Worm (Caenorhabditis elegans): ENCODE results near the gene F59B2.9.
A peak's percentile ranks its signal among the peaks of the same experiment; 100 is the strongest.

The F59B2.9 gene

ce11 chrIII:9053263-9053662 lies 41.1 kb upstream of the F59B2.9 start:
- TF ChIP-seq nhr-12 (tag; optimal IDR thresholded peaks at IDR 0.05) (no peak), cnd-1 (tag; optimal IDR thresholded peaks at IDR 0.05) (peak; percentile 26)

ce11 chrIII:9052371-9052978 lies 40.3 kb upstream of the F59B2.9 start:
- TF ChIP-seq ham-2 (GFP tag; optimal IDR thresholded peaks at IDR 0.05) (peak; percentile 47), elt-3 (tag; optimal IDR thresholded peaks at IDR 0.05) (no peak), mls-2 (tag; optimal IDR thresholded peaks at IDR 0.05) (peak; percentile 28), unc-120 (tag; optimal IDR thresholded peaks at IDR 0.05; ENCODE audit: poor library complexity, severe bottlenecking) (no peak), unc-39 (tag; optimal IDR thresholded peaks at IDR 0.05) (no peak), ces-1 (GFP tag; optimal IDR thresholded peaks at IDR 0.05) (peak; percentile 59)

DNA sequence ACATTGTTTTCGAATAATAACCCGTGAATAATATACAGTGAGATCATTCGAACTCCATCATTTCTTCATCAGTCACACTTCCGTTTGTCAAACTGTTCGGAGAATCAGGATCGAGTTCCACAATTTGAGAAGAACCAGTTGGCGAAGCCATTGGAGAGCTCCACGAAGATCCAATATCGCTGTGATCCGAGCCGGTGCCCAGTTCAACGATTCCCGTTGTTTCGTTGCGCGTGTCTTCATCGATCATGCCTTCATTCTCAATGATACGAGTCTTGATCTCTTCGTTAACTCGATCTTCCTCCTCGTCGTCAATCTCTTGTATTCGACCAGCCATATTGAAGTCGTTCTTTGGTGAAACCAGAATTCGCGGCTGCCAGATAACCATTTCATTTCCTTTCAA lies 39.5 kb upstream of the F59B2.9 start:
- TF ChIP-seq nhr-76 (tag; optimal IDR thresholded peaks at IDR 0.05) (no peak), ces-1 (GFP tag; optimal IDR thresholded peaks at IDR 0.05) (no peak), lin-32 (GFP tag; optimal IDR thresholded peaks at IDR 0.05) (no peak), nhr-237 (tag; optimal IDR thresholded peaks at IDR 0.05) (no peak), nhr-12 (tag; optimal IDR thresholded peaks at IDR 0.05) (no peak), unc-62 (GFP tag; optimal IDR thresholded peaks at IDR 0.05) (no peak), M03D4.4 (tag; optimal IDR thresholded peaks at IDR 0.05) (no peak), zip-8 (tag; optimal IDR thresholded peaks at IDR 0.05) (no peak), unc-39 (tag; optimal IDR thresholded peaks at IDR 0.05) (no peak), tbx-8 (GFP tag; optimal IDR thresholded peaks at IDR 0.05) (no peak)

- TF ChIP-seq lin-13 (tag; optimal IDR thresholded peaks at IDR 0.05) (no peak), mls-2 (tag; optimal IDR thresholded peaks at IDR 0.05) (peak; percentile 12), ces-1 (GFP tag; optimal IDR thresholded peaks at IDR 0.05) (peak; percentile 23), ceh-43 (GFP tag; optimal IDR thresholded peaks at IDR 0.05) (peak; percentile 6), nhr-2 (tag; optimal IDR thresholded peaks at IDR 0.05) (peak; percentile 22), lsy-2 (tag; optimal IDR thresholded peaks at IDR 0.05) (no peak), pha-4 (tag; optimal IDR thresholded peaks at IDR 0.05) (no peak), unc-62 (GFP tag; optimal IDR thresholded peaks at IDR 0.05) (peak; percentile 58), M03D4.4 (tag; optimal IDR thresholded peaks at IDR 0.05) (peak; percentile 18), cnd-1 (tag; optimal IDR thresholded peaks at IDR 0.05) (no peak)
These were observed 38.9 kb upstream of the F59B2.9 start for ce11 chrIII:9051119-9051597.

DNA sequence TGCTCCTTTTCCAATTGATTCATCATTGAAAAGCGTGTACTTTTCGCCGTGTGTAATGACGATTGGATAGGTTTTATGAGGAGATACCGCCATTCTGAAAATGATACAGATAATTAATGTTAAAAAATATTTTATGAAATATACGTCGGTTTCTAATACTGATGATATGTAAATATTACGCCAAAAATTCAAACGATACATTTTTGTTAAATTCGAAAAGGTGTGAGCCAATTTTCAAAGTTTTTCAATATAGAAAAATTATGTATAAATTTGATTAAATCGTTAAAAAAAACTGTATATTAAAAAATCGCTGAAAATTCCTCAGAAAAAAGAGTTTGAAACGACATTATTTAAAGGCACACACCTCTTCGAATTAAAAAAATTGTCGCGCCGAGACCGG lies 38.4 kb upstream of the F59B2.9 start, which contains the start of gene ikke-1:
Gene ikke-1 (minus strand): TSS at position 101 of the 400 bp plus-strand sequence.
- TF ChIP-seq nhr-237 (tag; optimal IDR thresholded peaks at IDR 0.05) = no peak
- TF ChIP-seq nhr-2 (tag; optimal IDR thresholded peaks at IDR 0.05) = peak; percentile 11

- TF ChIP-seq nhr-12 (tag; optimal IDR thresholded peaks at IDR 0.05) = no peak
- TF ChIP-seq unc-120 (tag; optimal IDR thresholded peaks at IDR 0.05; ENCODE audit: poor library complexity, severe bottlenecking) = no peak
- no peak for TF ChIP-seq sptf-1 (tag; optimal IDR thresholded peaks at IDR 0.05)
- TF ChIP-seq ceh-39 (tag; optimal IDR thresholded peaks at IDR 0.05) = no peak
These were observed 35.1 kb upstream of the F59B2.9 start for ce11 chrIII:9047260-9047659.

- no peak for TF ChIP-seq nhr-237 (tag; optimal IDR thresholded peaks at IDR 0.05)
- no peak for TF ChIP-seq drap-1 (GFP tag; optimal IDR thresholded peaks at IDR 0.05)
- no peak for TF ChIP-seq elt-1 (tag; optimal IDR thresholded peaks at IDR 0.05; ENCODE audit: borderline replicate concordance, insufficient read depth)
- no peak for TF ChIP-seq unc-39 (tag; optimal IDR thresholded peaks at IDR 0.05)
- TF ChIP-seq mep-1 (tag; optimal IDR thresholded peaks at IDR 0.05) = no peak
- no peak for TF ChIP-seq lin-13 (tag; optimal IDR thresholded peaks at IDR 0.05)
- TF ChIP-seq tbx-8 (GFP tag; optimal IDR thresholded peaks at IDR 0.05) = no peak
- no peak for TF ChIP-seq ceh-43 (GFP tag; optimal IDR thresholded peaks at IDR 0.05)
- no peak for TF ChIP-seq ceh-83 (GFP tag; optimal IDR thresholded peaks at IDR 0.05)
- TF ChIP-seq ces-1 (GFP tag; optimal IDR thresholded peaks at IDR 0.05) = no peak
These were observed 33.6 kb upstream of the F59B2.9 start, which contains the start of gene R107.2 for ce11 chrIII:9045838-9046237. Gene R107.2, minus strand, starts transcription at chrIII:9045938.
